Fruit fly (Drosophila melanogaster) whole organism, embryonic: ENCODE data around the gene alpha-Man-IIb.

Source experiments
- Asciz ChIP-seq: fragments of 200-800 bp; sonication (Bioruptor generic); optimal IDR thresholded peaks from 2 replicates; lab custom pipeline; 2017; ENCODE audit warnings: missing biosample characterization, mild to moderate bottlenecking, missing genetic modification characterization, missing genetic modification reagents
- Awh ChIP-seq: fragments of 200-800 bp; sonication (Bioruptor generic); IDR thresholded peaks from 2 replicates; pipeline ENCODE4, ENCODE4 v1.3.6; 2022; ENCODE audit warnings: missing biosample characterization, missing genetic modification characterization
- CG10366 ChIP-seq: fragments of 200-800 bp; sonication (Bioruptor generic); IDR thresholded peaks from 2 replicates; pipeline ENCODE4 v1.3.6; 2022; ENCODE audit warnings: missing biosample characterization, missing genetic modification characterization
- CG11456 ChIP-seq: fragments of 200-800 bp; sonication (Bioruptor generic); IDR thresholded peaks from 3 replicates; pipeline ENCODE4 v1.3.6; 2022; ENCODE audit warnings: missing biosample characterization, missing genetic modification characterization
- CG1233 ChIP-seq: fragments of 200-800 bp; sonication (Bioruptor generic); optimal IDR thresholded peaks from 4 replicates; lab custom pipeline; 2018; ENCODE audit warnings: missing biosample characterization, mild to moderate bottlenecking, missing genetic modification characterization
- CG12744 ChIP-seq: fragments of 200-800 bp; sonication (Bioruptor generic); optimal IDR thresholded peaks from 2 replicates; lab custom pipeline; 2016; ENCODE audit warnings: missing biosample characterization, missing genetic modification characterization
- CG13424 ChIP-seq: fragments of 200-800 bp; sonication (Bioruptor generic); optimal IDR thresholded peaks from 2 replicates; lab custom pipeline; 2019; ENCODE audit warnings: missing biosample characterization, mild to moderate bottlenecking, missing genetic modification characterization, moderate library complexity
- CG13624 ChIP-seq: fragments of 200-800 bp; sonication (Bioruptor generic); optimal IDR thresholded peaks from 2 replicates; lab custom pipeline; 2016; ENCODE audit warnings: missing biosample characterization, missing genetic modification characterization
- CG17612 ChIP-seq: fragments of 200-800 bp; sonication (Bioruptor generic); IDR thresholded peaks from 2 replicates; pipeline ENCODE4 v1.3.6; 2022; ENCODE audit warnings: missing biosample characterization, missing genetic modification characterization
- CG2199 ChIP-seq: fragments of 200-800 bp; sonication (Bioruptor generic); IDR thresholded peaks from 3 replicates; pipeline ENCODE4 v1.3.6; 2022; ENCODE audit warnings: missing biosample characterization, missing genetic modification characterization
- CG30403 ChIP-seq: fragments of 200-800 bp; sonication (Bioruptor generic); optimal IDR thresholded peaks from 3 replicates; lab custom pipeline; 2016; ENCODE audit warnings: missing biosample characterization, missing genetic modification characterization
- CG3281 ChIP-seq: fragments of 200-800 bp; sonication (Bioruptor generic); optimal IDR thresholded peaks from 3 replicates; lab custom pipeline; 2017; ENCODE audit warnings: missing biosample characterization, mild to moderate bottlenecking, missing genetic modification characterization
- CG34224 ChIP-seq: fragments of 200-800 bp; sonication (Bioruptor generic); IDR thresholded peaks from 3 replicates; pipeline ENCODE4 v1.3.6; 2022; ENCODE audit warnings: missing biosample characterization, missing genetic modification characterization; ENCODE audit not compliant: partially characterized antibody
- CG34376 ChIP-seq: fragments of 200-800 bp; sonication (Bioruptor generic); optimal IDR thresholded peaks from 2 replicates; lab custom pipeline; 2018; ENCODE audit warnings: missing biosample characterization, mild to moderate bottlenecking, missing genetic modification characterization
- CG43689 ChIP-seq: fragments of 200-800 bp; sonication (Bioruptor generic); IDR thresholded peaks from 2 replicates; pipeline ENCODE4 v1.3.6; 2022; ENCODE audit warnings: missing biosample characterization, missing genetic modification characterization
- CG6791 ChIP-seq: fragments of 200-800 bp; sonication (Bioruptor generic); IDR thresholded peaks from 3 replicates; pipeline ENCODE4 v1.3.6; 2022; ENCODE audit warnings: missing biosample characterization, missing genetic modification characterization; ENCODE audit not compliant: partially characterized antibody
- CG7928 ChIP-seq: fragments of 200-800 bp; sonication (Bioruptor generic); optimal IDR thresholded peaks from 2 replicates; lab custom pipeline; 2017; ENCODE audit warnings: missing biosample characterization, mild to moderate bottlenecking, missing genetic modification characterization
- CG9876 ChIP-seq: fragments of 200-800 bp; sonication (Bioruptor generic); optimal IDR thresholded peaks from 2 replicates; lab custom pipeline; 2016; ENCODE audit warnings: missing biosample characterization, missing genetic modification characterization
- D19B ChIP-seq: fragments of 200-800 bp; sonication (Bioruptor generic); optimal IDR thresholded peaks from 2 replicates; lab custom pipeline; 2017; ENCODE audit warnings: missing biosample characterization, mild to moderate bottlenecking, missing genetic modification characterization
- Doc3 ChIP-seq: fragments of 200-800 bp; sonication (Bioruptor generic); IDR thresholded peaks from 3 replicates; pipeline ENCODE4 v1.3.6; 2022; ENCODE audit warnings: missing biosample characterization, missing genetic modification characterization; ENCODE audit not compliant: partially characterized antibody
- Ets97D ChIP-seq: fragments of 200-800 bp; sonication (Bioruptor generic); optimal IDR thresholded peaks from 3 replicates; lab custom pipeline; 2016; ENCODE audit warnings: missing biosample characterization, missing genetic modification characterization
- HLH4C ChIP-seq: fragments of 200-800 bp; sonication (Bioruptor generic); IDR thresholded peaks from 3 replicates; pipeline ENCODE4 v1.3.6; 2022; ENCODE audit warnings: missing biosample characterization, missing genetic modification characterization; ENCODE audit not compliant: partially characterized antibody
- HmgD ChIP-seq: fragments of 200-800 bp; sonication (Bioruptor generic); optimal IDR thresholded peaks from 3 replicates; lab custom pipeline; 2016; ENCODE audit warnings: missing biosample characterization, missing genetic modification characterization
- Meics ChIP-seq: fragments of 200-800 bp; sonication (Bioruptor generic); optimal IDR thresholded peaks from 2 replicates; lab custom pipeline; 2017; ENCODE audit warnings: missing biosample characterization, mild to moderate bottlenecking, missing genetic modification characterization
- Mrtf ChIP-seq: fragments of 200-800 bp; sonication (Bioruptor generic); IDR thresholded peaks from 3 replicates; pipeline ENCODE4 v1.3.6; 2022; ENCODE audit warnings: missing biosample characterization, missing genetic modification characterization
- Myb ChIP-seq: fragments of 200-800 bp; sonication (Bioruptor generic); optimal IDR thresholded peaks from 2 replicates; lab custom pipeline; 2016; ENCODE audit warnings: missing biosample characterization, missing genetic modification characterization
- NC2β ChIP-seq: fragments of 200-800 bp; sonication (Bioruptor generic); optimal IDR thresholded peaks from 2 replicates; lab custom pipeline; 2016; ENCODE audit warnings: missing biosample characterization, missing genetic modification characterization
- NFAT ChIP-seq: fragments of 200-800 bp; sonication (Bioruptor generic); IDR thresholded peaks from 2 replicates; pipeline ENCODE4 v1.3.6; 2022; ENCODE audit warnings: missing biosample characterization, missing genetic modification characterization
- Poxn ChIP-seq: fragments of 200-800 bp; sonication (Bioruptor generic); IDR thresholded peaks from 2 replicates; pipeline ENCODE4 v1.3.6; 2022; ENCODE audit warnings: missing biosample characterization, missing genetic modification characterization
- Rfx ChIP-seq: fragments of 200-800 bp; sonication (Bioruptor generic); IDR thresholded peaks from 2 replicates; pipeline ENCODE4 v1.3.6; 2022; ENCODE audit warnings: missing biosample characterization, missing genetic modification characterization
- ap ChIP-seq: fragments of 200-800 bp; sonication (Bioruptor generic); IDR thresholded peaks from 2 replicates; pipeline ENCODE4 v1.3.6; 2022; ENCODE audit warnings: missing biosample characterization, missing genetic modification characterization
- dpn ChIP-seq, 2 experiments: fragments of 200-800 bp; sonication (Bioruptor generic); optimal IDR thresholded peaks; 3 replicates each; lab custom pipeline; 2016; ENCODE audit warnings: missing biosample characterization in 2 of 2, missing genetic modification characterization in 2 of 2
- ems ChIP-seq: fragments of 200-800 bp; sonication (Bioruptor generic); optimal IDR thresholded peaks from 3 replicates; lab custom pipeline; 2016; ENCODE audit warnings: missing biosample characterization, missing genetic modification characterization
- eve ChIP-seq, 2 experiments: fragments of >200 bp; optimal IDR thresholded peaks; 2 replicates each; lab custom pipeline; 2017; ENCODE audit warnings: missing biosample characterization in 2 of 2, missing genetic modification characterization in 2 of 2
- fu2 ChIP-seq: fragments of 200-800 bp; sonication (Bioruptor generic); optimal IDR thresholded peaks from 2 replicates; lab custom pipeline; 2016; ENCODE audit warnings: missing biosample characterization, missing genetic modification characterization
- gce ChIP-seq: fragments of 200-800 bp; sonication (Bioruptor generic); IDR thresholded peaks from 3 replicates; pipeline ENCODE4 v1.3.6; 2022; ENCODE audit warnings: missing biosample characterization, missing genetic modification characterization
- gcm2 ChIP-seq: fragments of 200-800 bp; sonication (Bioruptor generic); optimal IDR thresholded peaks from 2 replicates; lab custom pipeline; 2016; ENCODE audit warnings: missing biosample characterization, missing genetic modification characterization
- klu ChIP-seq: fragments of 200-800 bp; sonication (Bioruptor generic); IDR thresholded peaks from 2 replicates; pipeline ENCODE4 v1.3.6; 2022; ENCODE audit warnings: missing biosample characterization, missing genetic modification characterization
- lab ChIP-seq: fragments of 200-800 bp; sonication (Bioruptor generic); optimal IDR thresholded peaks from 3 replicates; lab custom pipeline; 2017; ENCODE audit warnings: missing biosample characterization, missing genetic modification characterization, mild to moderate bottlenecking, moderate library complexity, missing genetic modification reagents
- mld ChIP-seq: fragments of 200-800 bp; sonication (Bioruptor generic); IDR thresholded peaks from 3 replicates; pipeline ENCODE4 v1.3.6; 2022; ENCODE audit warnings: missing biosample characterization, missing genetic modification characterization; ENCODE audit not compliant: partially characterized antibody
- pita ChIP-seq: fragments of 200-800 bp; sonication (Bioruptor generic); optimal IDR thresholded peaks from 2 replicates; lab custom pipeline; 2017; ENCODE audit warnings: missing biosample characterization, mild to moderate bottlenecking, missing genetic modification characterization
- run ChIP-seq: fragments of 200-800 bp; sonication (Bioruptor generic); optimal IDR thresholded peaks from 3 replicates; lab custom pipeline; 2018; ENCODE audit warnings: missing biosample characterization, mild to moderate bottlenecking, missing genetic modification characterization
- salm ChIP-seq: fragments of 200-800 bp; sonication (Bioruptor generic); optimal IDR thresholded peaks from 2 replicates; lab custom pipeline; 2018; ENCODE audit warnings: missing biosample characterization, mild to moderate bottlenecking, missing genetic modification characterization
- sisA ChIP-seq: fragments of 200-800 bp; sonication (Bioruptor generic); IDR thresholded peaks from 2 replicates; pipeline ENCODE4 v1.3.6; 2022; ENCODE audit warnings: missing biosample characterization, missing genetic modification characterization
- so ChIP-seq: fragments of 200-800 bp; sonication (Bioruptor generic); IDR thresholded peaks from 3 replicates; pipeline ENCODE4 v1.3.6; 2022; ENCODE audit warnings: missing biosample characterization, missing genetic modification characterization
- tin ChIP-seq: fragments of 200-800 bp; sonication (Bioruptor generic); optimal IDR thresholded peaks from 3 replicates; lab custom pipeline; 2016; ENCODE audit warnings: missing biosample characterization, missing genetic modification characterization
- vfl ChIP-seq: fragments of 200-800 bp; sonication (Bioruptor generic); optimal IDR thresholded peaks from 2 replicates; lab custom pipeline; 2016; ENCODE audit warnings: missing biosample characterization, missing genetic modification characterization
- wdn ChIP-seq: fragments of 200-800 bp; sonication (Bioruptor generic); IDR thresholded peaks from 2 replicates; pipeline ENCODE4 v1.3.6; 2022; ENCODE audit warnings: missing biosample characterization, missing genetic modification characterization
- wek ChIP-seq: fragments of 200-800 bp; sonication (Bioruptor generic); optimal IDR thresholded peaks from 3 replicates; lab custom pipeline; 2018; ENCODE audit warnings: missing biosample characterization, mild to moderate bottlenecking, missing genetic modification characterization, moderate library complexity

The alpha-Man-IIb gene

DNA sequence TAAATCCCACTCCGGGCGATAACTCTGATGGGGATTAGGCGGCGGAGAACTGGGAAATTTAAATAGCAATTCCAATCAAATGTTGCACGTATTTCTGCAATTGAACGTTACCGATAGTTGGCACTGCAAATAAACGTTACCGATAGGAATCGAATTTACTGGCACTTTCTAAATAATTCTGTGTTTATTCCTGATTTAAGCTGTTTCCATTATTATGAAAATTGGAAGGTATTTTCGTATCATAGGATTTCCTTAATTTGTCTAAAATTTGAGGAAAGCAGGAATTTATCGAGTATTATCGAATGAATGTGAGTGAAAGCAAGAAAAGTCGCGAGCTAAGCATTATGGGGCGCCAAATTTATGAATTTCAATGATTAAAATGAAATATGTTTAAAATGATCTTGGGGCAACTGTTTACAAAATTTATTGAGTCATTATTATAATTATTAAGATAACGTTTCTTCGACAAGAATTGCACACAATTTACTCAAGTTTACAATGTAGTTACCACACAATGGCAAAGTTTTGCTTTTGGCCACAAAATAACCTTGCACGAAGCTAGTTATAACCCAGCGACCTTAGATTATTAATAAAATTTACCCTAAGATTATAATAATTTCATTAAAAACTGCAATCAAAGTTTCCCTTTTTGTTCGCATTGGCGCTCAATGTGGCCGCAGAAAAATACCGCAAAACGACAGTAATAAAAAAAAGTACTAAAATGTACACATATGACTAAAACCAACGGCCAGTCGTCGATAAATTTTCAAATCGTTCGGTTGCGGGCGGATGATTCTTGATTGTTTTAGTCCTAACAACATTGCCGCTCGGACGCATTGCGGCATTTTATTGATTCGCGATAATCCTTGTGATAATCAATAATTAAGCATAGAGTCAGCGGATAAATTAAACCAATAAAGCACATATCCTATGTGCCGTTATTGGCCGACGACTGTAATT, at the start of gene alpha-Man-IIb:
alpha-Man-IIb (plus strand) TSS at position 747 of the 960 bp plus-strand sequence.
- peak; percentile 0 for TF ChIP-seq CG13624 (GFP tag; lab: Kevin White, UChicago)
- TF ChIP-seq Ets97D (GFP tag; lab: Kevin White, UChicago) = peak; percentile 35
- no peak for TF ChIP-seq D19B (GFP tag; lab: Kevin White, UChicago)
- peak; percentile 12; the same call in 1 of the 2 replicates for TF ChIP-seq CG10366
- TF ChIP-seq wdn (GFP tag; lab: Robert Waterston, UW) = no peak
- no peak for TF ChIP-seq CG12744 (GFP tag; lab: Kevin White, UChicago)
- TF ChIP-seq CG9876 (GFP tag; lab: Kevin White, UChicago) = no peak
- TF ChIP-seq fu2 (GFP tag; lab: Kevin White, UChicago) = no peak
- TF ChIP-seq pita (GFP tag; lab: Kevin White, UChicago) = no peak
- peak; percentile 54 for TF ChIP-seq Rfx (GFP tag; lab: Robert Waterston, UW)
- peak; percentile 92 for TF ChIP-seq Doc3 (GFP tag; lab: Robert Waterston, UW)
- peak; percentile 39; the same call in 1 of the 3 replicates for TF ChIP-seq Mrtf (GFP tag; lab: Robert Waterston, UW)
- TF ChIP-seq CG34376 (GFP tag; lab: Kevin White, UChicago) = peak; percentile 29
- TF ChIP-seq NC2β (GFP tag; lab: Kevin White, UChicago) = no peak
- TF ChIP-seq CG3281 (GFP tag; lab: Kevin White, UChicago) = peak; percentile 1
- TF ChIP-seq Poxn (GFP tag; lab: Robert Waterston, UW) = no peak
- TF ChIP-seq lab = no peak
- TF ChIP-seq CG6791 (GFP tag; lab: Robert Waterston, UW) = peak; percentile 50; the same call in 1 of the 3 replicates
- TF ChIP-seq gce (GFP tag; lab: Robert Waterston, UW) = no peak
- no peak for TF ChIP-seq gcm2 (GFP tag; lab: Kevin White, UChicago)
- peak; percentile 74; the same call in 2 of the 3 replicates for TF ChIP-seq CG2199
- TF ChIP-seq CG43689 (GFP tag; lab: Robert Waterston, UW) = no peak
- TF ChIP-seq Asciz (GFP tag; lab: Kevin White, UChicago) = peak; percentile 23
- TF ChIP-seq CG7928 (GFP tag; lab: Kevin White, UChicago) = no peak
- TF ChIP-seq klu (GFP tag; lab: Robert Waterston, UW) = no peak
- no peak for TF ChIP-seq Awh
- peak; percentile 15 for TF ChIP-seq tin (GFP tag; lab: Kevin White, UChicago)
- peak; percentile 68 for TF ChIP-seq HLH4C
- TF ChIP-seq CG34224 (GFP tag; lab: Robert Waterston, UW) = peak; percentile 92
- TF ChIP-seq so = no peak
- TF ChIP-seq CG30403 (GFP tag; lab: Kevin White, UChicago) = peak; percentile 18
- TF ChIP-seq CG1233 = peak; percentile 6
- no peak for TF ChIP-seq mld (GFP tag; lab: Robert Waterston, UW)
- no peak for TF ChIP-seq CG13424 (tag; lab: Kevin White, UChicago)
- no peak for TF ChIP-seq CG17612 (GFP tag; lab: Robert Waterston, UW)
- TF ChIP-seq salm (tag; lab: Kevin White, UChicago) = no peak
- no peak for TF ChIP-seq sisA (GFP tag; lab: Robert Waterston, UW)
- TF ChIP-seq NFAT = peak; percentile 24; the same call in 1 of the 2 replicates
- no peak for TF ChIP-seq vfl
- no peak for TF ChIP-seq eve (GFP tag; optimal IDR thresholded peaks at IDR 0.05; lab: Kevin White, UChicago)
- TF ChIP-seq wek = no peak
- TF ChIP-seq dpn (GFP tag; optimal IDR thresholded peaks at IDR 0.05; lab: Kevin White, UChicago) = no peak
- TF ChIP-seq run = no peak
- peak; percentile 30 for TF ChIP-seq ems (GFP tag; lab: Kevin White, UChicago)
- no peak for TF ChIP-seq HmgD (GFP tag; lab: Kevin White, UChicago)
- no peak for TF ChIP-seq ap
- peak; percentile 31 for TF ChIP-seq Meics
- peak; percentile 23; the same call in 1 of the 3 replicates for TF ChIP-seq CG11456 (GFP tag; lab: Robert Waterston, UW)
- TF ChIP-seq Myb (GFP tag; lab: Kevin White, UChicago) = peak; percentile 59
